Fruit fly (Drosophila melanogaster) whole organism, embryonic: ENCODE data around the gene CG4424.

Source experiments
- Antp ChIP-seq: fragments of 200-800 bp; sonication (Bioruptor generic); optimal IDR thresholded peaks from 3 replicates; lab custom pipeline; 2016; ENCODE audit warnings: missing biosample characterization, missing genetic modification characterization
- CG10209 ChIP-seq: fragments of 200-800 bp; sonication (Bioruptor generic); optimal IDR thresholded peaks from 3 replicates; lab custom pipeline; 2017; ENCODE audit warnings: missing biosample characterization, mild to moderate bottlenecking, missing genetic modification characterization, missing genetic modification reagents
- CG10274 ChIP-seq: fragments of 200-800 bp; sonication (Bioruptor generic); optimal IDR thresholded peaks from 3 replicates; lab custom pipeline; 2017; ENCODE audit warnings: missing biosample characterization, mild to moderate bottlenecking, missing genetic modification characterization
- CG10321 ChIP-seq: fragments of 200-800 bp; sonication (Bioruptor generic); IDR thresholded peaks from 2 replicates; pipeline ENCODE4 v1.3.6; 2022; ENCODE audit warnings: missing biosample characterization, missing genetic modification characterization
- CG11093 ChIP-seq: fragments of 200-800 bp; sonication (Bioruptor generic); IDR thresholded peaks from 3 replicates; pipeline ENCODE4 v1.3.6; 2022; ENCODE audit warnings: missing biosample characterization, missing genetic modification characterization
- CG12769 ChIP-seq: fragments of 200-800 bp; sonication (Bioruptor generic); optimal IDR thresholded peaks from 2 replicates; lab custom pipeline; 2019; ENCODE audit warnings: missing biosample characterization, mild to moderate bottlenecking, missing genetic modification characterization, moderate library complexity
- CG13296 ChIP-seq: fragments of 200-800 bp; sonication (Bioruptor generic); optimal IDR thresholded peaks from 3 replicates; lab custom pipeline; 2018; ENCODE audit warnings: missing biosample characterization, mild to moderate bottlenecking, missing genetic modification characterization
- CG14710 ChIP-seq: fragments of 200-800 bp; sonication (Bioruptor generic); optimal IDR thresholded peaks from 3 replicates; lab custom pipeline; 2019; ENCODE audit warnings: missing biosample characterization, mild to moderate bottlenecking, missing genetic modification characterization, moderate library complexity
- CG14860 ChIP-seq: fragments of 200-800 bp; sonication (Bioruptor generic); IDR thresholded peaks from 3 replicates; pipeline ENCODE4 v1.3.6; 2022; ENCODE audit warnings: missing biosample characterization, missing genetic modification characterization; ENCODE audit not compliant: partially characterized antibody
- CG1529 ChIP-seq: fragments of 200-800 bp; sonication (Bioruptor generic); optimal IDR thresholded peaks from 3 replicates; lab custom pipeline; 2018; ENCODE audit warnings: missing biosample characterization, missing genetic modification characterization
- CG17568 ChIP-seq: fragments of 200-800 bp; sonication (Bioruptor generic); optimal IDR thresholded peaks from 2 replicates; lab custom pipeline; 2018; ENCODE audit warnings: missing biosample characterization, mild to moderate bottlenecking, missing genetic modification characterization, moderate library complexity
- CG18476 ChIP-seq: fragments of 200-800 bp; sonication (Bioruptor generic); optimal IDR thresholded peaks from 2 replicates; lab custom pipeline; 2016; ENCODE audit warnings: missing biosample characterization, mild to moderate bottlenecking, missing genetic modification characterization
- CG18619 ChIP-seq: fragments of 200-800 bp; sonication (Bioruptor generic); optimal IDR thresholded peaks from 3 replicates; lab custom pipeline; 2017; ENCODE audit warnings: missing biosample characterization, mild to moderate bottlenecking, missing genetic modification characterization
- CG3065 ChIP-seq: fragments of 200-800 bp; sonication (Bioruptor generic); optimal IDR thresholded peaks from 2 replicates; lab custom pipeline; 2016; ENCODE audit warnings: missing biosample characterization, missing genetic modification characterization
- CG34376 ChIP-seq: fragments of 200-800 bp; sonication (Bioruptor generic); optimal IDR thresholded peaks from 2 replicates; lab custom pipeline; 2018; ENCODE audit warnings: missing biosample characterization, mild to moderate bottlenecking, missing genetic modification characterization
- CG34422 ChIP-seq: fragments of 200-800 bp; sonication (Bioruptor generic); IDR thresholded peaks from 3 replicates; pipeline ENCODE4 v1.3.6; 2022; ENCODE audit warnings: missing biosample characterization, missing genetic modification characterization
- CG6791 ChIP-seq: fragments of 200-800 bp; sonication (Bioruptor generic); IDR thresholded peaks from 3 replicates; pipeline ENCODE4 v1.3.6; 2022; ENCODE audit warnings: missing biosample characterization, missing genetic modification characterization; ENCODE audit not compliant: partially characterized antibody
- CG7372 ChIP-seq: fragments of 200-800 bp; sonication (Bioruptor generic); IDR thresholded peaks from 2 replicates; pipeline ENCODE4 v1.3.6; 2022; ENCODE audit warnings: missing biosample characterization, missing genetic modification characterization
- CG8089 ChIP-seq: fragments of 200-800 bp; sonication (Bioruptor generic); optimal IDR thresholded peaks from 3 replicates; lab custom pipeline; 2016; ENCODE audit warnings: missing biosample characterization, missing genetic modification characterization
- CG8924 ChIP-seq: fragments of 200-800 bp; optimal IDR thresholded peaks from 3 replicates; lab custom pipeline; 2019; ENCODE audit warnings: missing biosample characterization, mild to moderate bottlenecking, missing genetic modification characterization, moderate library complexity
- Dek ChIP-seq: fragments of 200-800 bp; sonication (Bioruptor generic); optimal IDR thresholded peaks from 3 replicates; lab custom pipeline; 2019; ENCODE audit warnings: missing biosample characterization, mild to moderate bottlenecking, missing genetic modification characterization, moderate library complexity
- Eip74EF ChIP-seq, 2 experiments: fragments of 200-800 bp in 1 of 2; fragments of >200 bp in 1 of 2; sonication (Bioruptor generic) in 1 of 2; optimal IDR thresholded peaks; 2 replicates each; lab custom pipeline; 2017 to 2019; ENCODE audit warnings: missing biosample characterization in 2 of 2, missing genetic modification characterization in 2 of 2, mild to moderate bottlenecking in 1 of 2, moderate library complexity in 1 of 2
- Ets97D ChIP-seq: fragments of 200-800 bp; sonication (Bioruptor generic); optimal IDR thresholded peaks from 3 replicates; lab custom pipeline; 2016; ENCODE audit warnings: missing biosample characterization, missing genetic modification characterization
- H2.0 ChIP-seq: fragments of 200-800 bp; sonication (Bioruptor generic); IDR thresholded peaks from 2 replicates; pipeline ENCODE4 v1.3.6; 2022; ENCODE audit warnings: missing biosample characterization, missing genetic modification characterization
- HLHmδ ChIP-seq: fragments of 200-800 bp; sonication (Bioruptor generic); optimal IDR thresholded peaks from 2 replicates; lab custom pipeline; 2018; ENCODE audit warnings: missing biosample characterization, mild to moderate bottlenecking, missing genetic modification characterization, moderate library complexity
- Hmr ChIP-seq: fragments of 200-800 bp; sonication (Bioruptor generic); optimal IDR thresholded peaks from 3 replicates; lab custom pipeline; 2017; ENCODE audit warnings: mild to moderate bottlenecking, missing biosample characterization, missing genetic modification reagents, missing genetic modification characterization
- Hr78 ChIP-seq, 2 experiments: fragments of 200-800 bp in 1 of 2; fragments of >200 bp in 1 of 2; sonication (Bioruptor generic) in 1 of 2; optimal IDR thresholded peaks; 2 replicates each; lab custom pipeline; 2017 to 2019; ENCODE audit warnings: missing biosample characterization in 2 of 2, missing genetic modification characterization in 2 of 2, mild to moderate bottlenecking in 1 of 2, moderate library complexity in 1 of 2
- Oaz ChIP-seq: fragments of 200-800 bp; sonication (Bioruptor generic); IDR thresholded peaks from 2 replicates; pipeline ENCODE4 v1.3.6; 2022; ENCODE audit warnings: missing biosample characterization, missing genetic modification characterization
- Ptx1 ChIP-seq: fragments of 200-800 bp; sonication (Bioruptor generic); IDR thresholded peaks from 2 replicates; pipeline ENCODE4 v1.3.6; 2022; ENCODE audit warnings: missing biosample characterization, missing genetic modification characterization
- Ravus ChIP-seq: fragments of 200-800 bp; sonication (Bioruptor generic); IDR thresholded peaks from 2 replicates; pipeline ENCODE4 v1.3.6; 2022; ENCODE audit warnings: missing biosample characterization, missing genetic modification characterization
- Rfx ChIP-seq: fragments of 200-800 bp; sonication (Bioruptor generic); IDR thresholded peaks from 2 replicates; pipeline ENCODE4 v1.3.6; 2022; ENCODE audit warnings: missing biosample characterization, missing genetic modification characterization
- Rx ChIP-seq: fragments of 200-800 bp; sonication (Bioruptor generic); IDR thresholded peaks from 2 replicates; pipeline ENCODE4 v1.3.6; 2022; ENCODE audit warnings: missing biosample characterization, missing genetic modification characterization
- Side ChIP-seq: fragments of 200-800 bp; sonication (Bioruptor generic); optimal IDR thresholded peaks from 2 replicates; lab custom pipeline; 2016; ENCODE audit warnings: missing biosample characterization, missing genetic modification characterization
- Usf ChIP-seq: fragments of 200-800 bp; sonication (Bioruptor generic); optimal IDR thresholded peaks from 2 replicates; lab custom pipeline; 2017; ENCODE audit warnings: missing genotype, missing biosample characterization, missing genetic modification characterization
- amos ChIP-seq: fragments of 200-800 bp; sonication (Bioruptor generic); IDR thresholded peaks from 2 replicates; pipeline ENCODE4 v1.3.6; 2022; ENCODE audit warnings: missing biosample characterization, missing genetic modification characterization; ENCODE audit not compliant: partially characterized antibody
- aop ChIP-seq: fragments of 200-800 bp; sonication (Bioruptor generic); IDR thresholded peaks from 2 replicates; pipeline ENCODE4 v1.3.6; 2022; ENCODE audit warnings: missing biosample characterization, missing genetic modification characterization
- bbx ChIP-seq: fragments of 200-800 bp; sonication (Bioruptor generic); IDR thresholded peaks from 2 replicates; pipeline ENCODE4 v1.3.6; 2022; ENCODE audit warnings: missing biosample characterization, missing genetic modification characterization; ENCODE audit not compliant: partially characterized antibody
- cad ChIP-seq: fragments of >200 bp; optimal IDR thresholded peaks from 2 replicates; lab custom pipeline; 2017; ENCODE audit warnings: missing biosample characterization, missing genetic modification characterization
- chinmo ChIP-seq: fragments of 200-800 bp; sonication (Bioruptor generic); IDR thresholded peaks from 4 replicates; pipeline ENCODE4 v1.3.6; 2022; ENCODE audit warnings: missing biosample characterization, missing genetic modification characterization; ENCODE audit not compliant: partially characterized antibody
- fd102C ChIP-seq: fragments of 200-800 bp; sonication (Bioruptor generic); optimal IDR thresholded peaks from 2 replicates; lab custom pipeline; 2018; ENCODE audit warnings: missing biosample characterization, mild to moderate bottlenecking, missing genetic modification characterization, moderate library complexity
- kay ChIP-seq: fragments of 200-800 bp; sonication (Bioruptor generic); optimal IDR thresholded peaks from 2 replicates; lab custom pipeline; 2016; ENCODE audit warnings: missing biosample characterization, missing genetic modification characterization
- mam ChIP-seq: fragments of 200-800 bp; sonication (Bioruptor generic); optimal IDR thresholded peaks from 3 replicates; lab custom pipeline; 2016; ENCODE audit warnings: missing biosample characterization, missing genetic modification characterization
- mirr ChIP-seq: fragments of 200-800 bp; sonication (Bioruptor generic); optimal IDR thresholded peaks from 3 replicates; lab custom pipeline; 2018; ENCODE audit warnings: missing biosample characterization, mild to moderate bottlenecking, missing genetic modification characterization
- ranshi ChIP-seq: fragments of 200-800 bp; sonication (Bioruptor generic); IDR thresholded peaks from 2 replicates; pipeline ENCODE4 v1.3.6; 2022; ENCODE audit warnings: missing biosample characterization, missing genetic modification characterization
- sob ChIP-seq: fragments of 200-800 bp; sonication (Bioruptor generic); IDR thresholded peaks from 2 replicates; pipeline ENCODE4 v1.3.6; 2022; ENCODE audit warnings: missing biosample characterization, missing genetic modification characterization
- stwl ChIP-seq: fragments of 200-800 bp; sonication (Bioruptor generic); optimal IDR thresholded peaks from 3 replicates; lab custom pipeline; 2018; ENCODE audit warnings: missing biosample characterization, mild to moderate bottlenecking, missing genetic modification characterization, moderate library complexity
- tio ChIP-seq: fragments of 200-800 bp; sonication (Bioruptor generic); optimal IDR thresholded peaks from 2 replicates; lab custom pipeline; 2017; ENCODE audit warnings: missing biosample characterization, missing genetic modification characterization, inconsistent platforms
- tll ChIP-seq, 2 experiments: fragments of 200-800 bp in 1 of 2; fragments of >200 bp in 1 of 2; sonication (Bioruptor generic) in 1 of 2; optimal IDR thresholded peaks; 2 replicates each; lab custom pipeline; 2017 to 2019; ENCODE audit warnings: missing biosample characterization in 2 of 2, missing genetic modification characterization in 2 of 2, mild to moderate bottlenecking in 1 of 2, moderate library complexity in 1 of 2
- vvl ChIP-seq: fragments of 200-800 bp; sonication (Bioruptor generic); IDR thresholded peaks from 2 replicates; pipeline ENCODE4 v1.3.6; 2022; ENCODE audit warnings: missing biosample characterization, missing genetic modification characterization
- zfh2 ChIP-seq: fragments of 200-800 bp; sonication (Bioruptor generic); optimal IDR thresholded peaks from 2 replicates; lab custom pipeline; 2016; ENCODE audit warnings: missing biosample characterization, missing genetic modification characterization

CG4424 gene

dm6 chr3R:20058960-20059359 is 31.1 kb upstream of the CG4424 start (continued):
- TF ChIP-seq CG8924 (no peak), HLHmδ (GFP tag; lab: Kevin White, UChicago) (no peak), Dek (tag; lab: Kevin White, UChicago) (no peak), CG12769 (tag; lab: Kevin White, UChicago) (no peak), CG6791 (peak; percentile 70; the same call in 2 of the 3 replicates), kay (no peak), CG13296 (GFP tag; lab: Kevin White, UChicago) (no peak), fd102C (GFP tag; lab: Kevin White, UChicago) (no peak), chinmo (GFP tag; lab: Robert Waterston, UW) (no peak), Eip74EF (GFP tag; optimal IDR thresholded peaks at IDR 0.05; lab: Kevin White, UChicago) (no peak), CG1529 (GFP tag; lab: Kevin White, UChicago) (no peak), stwl (tag; lab: Kevin White, UChicago) (peak; percentile 47), CG3065 (GFP tag; lab: Kevin White, UChicago) (no peak), CG7372 (GFP tag; lab: Robert Waterston, UW) (no peak), Oaz (no peak), CG18476 (no peak), Usf (GFP tag; lab: Kevin White, UChicago) (no peak), mam (GFP tag; lab: Kevin White, UChicago) (no peak), cad (no peak), vvl (GFP tag; lab: Robert Waterston, UW) (no peak), CG11093 (GFP tag; lab: Robert Waterston, UW) (no peak), amos (GFP tag; lab: Robert Waterston, UW) (peak; percentile 65), CG10321 (GFP tag; lab: Robert Waterston, UW) (no peak), CG34376 (GFP tag; lab: Kevin White, UChicago) (no peak), CG17568 (no peak), sob (GFP tag; lab: Robert Waterston, UW) (no peak; the same call in 1 of the 2 replicates), Side (GFP tag; lab: Kevin White, UChicago) (no peak), Ets97D (GFP tag; lab: Kevin White, UChicago) (no peak), CG14710 (tag; lab: Kevin White, UChicago) (no peak), ranshi (GFP tag; lab: Robert Waterston, UW) (no peak), Ravus (GFP tag; lab: Robert Waterston, UW) (no peak), Ptx1 (GFP tag; lab: Robert Waterston, UW) (0 out of 2 replicates have a peak, but pooled peaks have one; percentile 16), tio (GFP tag; lab: Kevin White, UChicago) (no peak), aop (no peak), tll (GFP tag; optimal IDR thresholded peaks at IDR 0.05; lab: Kevin White, UChicago) (no peak), bbx (0 out of 2 replicates have a peak, but pooled peaks have one; percentile 27), CG14860 (GFP tag; lab: Robert Waterston, UW) (peak; percentile 15; the same call in 1 of the 3 replicates), Rfx (GFP tag; lab: Robert Waterston, UW) (peak; percentile 38; the same call in 1 of the 2 replicates), Hr78 (GFP tag; optimal IDR thresholded peaks at IDR 0.05; lab: Kevin White, UChicago) (no peak), Hmr (GFP tag; lab: Kevin White, UChicago) (no peak), CG34422 (GFP tag; lab: Robert Waterston, UW) (no peak), CG10209 (no peak), H2.0 (GFP tag; lab: Robert Waterston, UW) (0 out of 2 replicates have a peak, but pooled peaks have one; percentile 34), Antp (no peak), CG8089 (GFP tag; lab: Kevin White, UChicago) (no peak), zfh2 (GFP tag; lab: Kevin White, UChicago) (no peak), CG18619 (GFP tag; lab: Kevin White, UChicago) (no peak), CG10274 (GFP tag; lab: Kevin White, UChicago) (no peak), Rx (GFP tag; lab: Robert Waterston, UW) (no peak), mirr (GFP tag; lab: Kevin White, UChicago) (no peak)
